Worm (Caenorhabditis elegans): ENCODE measurements around the gene slc-17.1.

DNA sequence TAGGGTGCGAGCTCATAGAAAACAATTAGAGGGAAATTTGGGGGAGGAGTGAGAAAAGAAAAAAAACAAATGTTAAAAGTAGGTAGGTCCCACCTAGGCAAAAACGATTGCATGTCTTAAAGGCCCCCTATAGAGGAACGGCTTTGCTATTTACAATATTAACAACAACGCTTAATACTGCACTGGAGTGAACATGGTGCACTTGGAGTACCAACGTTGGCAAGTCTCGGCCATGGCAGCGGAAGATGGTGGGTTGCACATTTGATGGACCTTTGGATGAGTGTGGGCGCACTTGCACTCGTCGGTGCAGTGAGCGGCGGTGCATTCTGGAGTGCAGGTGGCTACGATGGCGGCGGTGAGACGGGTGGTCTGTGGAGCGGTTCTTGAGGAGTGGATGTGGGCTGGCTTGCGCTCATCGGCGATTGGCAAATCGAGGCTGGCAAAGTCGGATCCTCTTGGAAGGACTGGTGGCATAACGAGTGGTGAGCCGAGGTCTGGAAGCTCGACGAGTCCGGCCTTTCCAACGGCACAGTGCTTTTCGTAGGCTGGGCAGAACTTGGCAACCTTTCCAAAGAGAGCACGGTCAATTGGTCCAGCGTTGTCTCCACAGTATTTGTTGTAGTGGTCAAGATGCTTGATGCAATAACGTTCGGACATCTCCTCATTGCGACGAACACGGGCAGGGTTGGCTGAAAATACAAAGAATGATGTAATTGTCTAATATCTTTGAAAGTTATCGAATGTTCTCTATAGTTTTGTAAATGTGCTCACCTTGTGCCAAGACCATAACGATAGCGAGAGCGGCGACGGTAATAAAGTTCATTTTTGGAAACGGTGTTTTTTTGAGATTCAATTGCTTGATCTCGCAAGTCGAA is 43.9 kb downstream of the slc-17.1 start:
- TF ChIP-seq ztf-29 (GFP tag; IDR thresholded peaks at IDR 0.05): no peak
- no peak for TF ChIP-seq flt-1 (GFP tag; IDR thresholded peaks at IDR 0.05)
- no peak for TF ChIP-seq cog-1 (tag; optimal IDR thresholded peaks at IDR 0.05)
- TF ChIP-seq T22C8.4 (GFP tag; IDR thresholded peaks at IDR 0.05): no peak

Measured in whole organism, midembryonic.